Fruit fly (Drosophila melanogaster) Kc167 (cell line): ENCODE data around the gene lin-28.

Experiments used
- Myc ChIP-seq: fragments of >200 bp; optimal IDR thresholded peaks from 2 replicates; lab custom pipeline; 2017; ENCODE audit warnings: missing external identifiers
- Sin3A ChIP-seq: fragments of >200 bp; optimal IDR thresholded peaks from 2 replicates; lab custom pipeline; 2018; ENCODE audit warnings: missing external identifiers
- h ChIP-seq: fragments of >200 bp; optimal IDR thresholded peaks from 3 replicates; lab custom pipeline; 2018; ENCODE audit warnings: missing external identifiers
- insv ChIP-seq: fragments of >200 bp; optimal IDR thresholded peaks from 3 replicates; lab custom pipeline; 2018; ENCODE audit warnings: missing external identifiers
- psq ChIP-seq: fragments of >200 bp; optimal IDR thresholded peaks from 2 replicates; lab custom pipeline; 2017; ENCODE audit warnings: missing external identifiers
- ttk ChIP-seq: sonication (Bioruptor generic); optimal IDR thresholded peaks from 2 replicates; lab custom pipeline; 2017; ENCODE audit warnings: missing external identifiers

lin-28 gene

dm6 chr3L:5625121-5625667, 29.3 kb upstream of the lin-28 start:
- TF ChIP-seq Sin3A (lab: Kevin White, UChicago): no peak
- no peak for TF ChIP-seq Myc (lab: Kevin White, UChicago)
- no peak for TF ChIP-seq psq
- no peak for TF ChIP-seq h
- no peak for TF ChIP-seq insv (lab: Kevin White, UChicago)
- TF ChIP-seq ttk: no peak

dm6 chr3L:5626465-5626864, 28.0 kb upstream of the lin-28 start:
- no peak for TF ChIP-seq insv (lab: Kevin White, UChicago)
- no peak for TF ChIP-seq Sin3A (lab: Kevin White, UChicago)
- TF ChIP-seq h: no peak
- TF ChIP-seq Myc (lab: Kevin White, UChicago): no peak
- no peak for TF ChIP-seq psq
- no peak for TF ChIP-seq ttk

- TF ChIP-seq Myc (lab: Kevin White, UChicago): no peak
- TF ChIP-seq Sin3A (lab: Kevin White, UChicago): no peak
- no peak for TF ChIP-seq insv (lab: Kevin White, UChicago)
- TF ChIP-seq psq: no peak
- no peak for TF ChIP-seq ttk
- no peak for TF ChIP-seq h
These were observed 26.7 kb upstream of the lin-28 start for dm6 chr3L:5627816-5628215.

- TF ChIP-seq h (no peak), Sin3A (lab: Kevin White, UChicago) (no peak), Myc (lab: Kevin White, UChicago) (no peak), psq (no peak), ttk (no peak), insv (lab: Kevin White, UChicago) (no peak)
These were observed 24.3 kb upstream of the lin-28 start for dm6 chr3L:5630176-5630583.

- no peak for TF ChIP-seq ttk
- TF ChIP-seq insv (lab: Kevin White, UChicago): no peak
- TF ChIP-seq Myc (lab: Kevin White, UChicago): no peak
- TF ChIP-seq h: no peak
- TF ChIP-seq psq: no peak
- no peak for TF ChIP-seq Sin3A (lab: Kevin White, UChicago)
These were observed 23.8 kb upstream of the lin-28 start, which contains the start of gene Blimp-1 for dm6 chr3L:5630608-5631080. TSS of gene Blimp-1 (plus strand) at chr3L:5630983.

dm6 chr3L:5631917-5632316, 22.6 kb upstream of the lin-28 start:
- TF ChIP-seq insv (lab: Kevin White, UChicago) (no peak), ttk (no peak), Myc (lab: Kevin White, UChicago) (no peak), h (no peak), Sin3A (lab: Kevin White, UChicago) (no peak)

- TF ChIP-seq psq (no peak), h (no peak), ttk (no peak)
These were observed 21.0 kb upstream of the lin-28 start for dm6 chr3L:5633247-5634187.

dm6 chr3L:5634188-5634894, 20.1 kb upstream of the lin-28 start:
- no peak for TF ChIP-seq insv (lab: Kevin White, UChicago)
- no peak for TF ChIP-seq psq
- TF ChIP-seq ttk: no peak
- no peak for TF ChIP-seq Sin3A (lab: Kevin White, UChicago)
- no peak for TF ChIP-seq Myc (lab: Kevin White, UChicago)
- TF ChIP-seq h: no peak

dm6 chr3L:5635237-5636025, 19.1 kb upstream of the lin-28 start:
- TF ChIP-seq psq (no peak), Myc (lab: Kevin White, UChicago) (no peak), insv (lab: Kevin White, UChicago) (no peak)

- no peak for TF ChIP-seq ttk
These were observed 17.0 kb upstream of the lin-28 start for dm6 chr3L:5637477-5637876.

- TF ChIP-seq ttk (no peak), psq (no peak), h (no peak), Myc (lab: Kevin White, UChicago) (no peak), insv (lab: Kevin White, UChicago) (no peak), Sin3A (lab: Kevin White, UChicago) (no peak)
These were observed 15.9 kb upstream of the lin-28 start for dm6 chr3L:5638542-5639045.

- TF ChIP-seq Sin3A (lab: Kevin White, UChicago) (no peak), h (no peak), Myc (lab: Kevin White, UChicago) (no peak), ttk (no peak), psq (no peak), insv (lab: Kevin White, UChicago) (no peak)
These were observed 15.0 kb upstream of the lin-28 start for dm6 chr3L:5639474-5639873.
